Fruit fly (Drosophila melanogaster): Measurements from ENCODE around the gene XNP.

DNA sequence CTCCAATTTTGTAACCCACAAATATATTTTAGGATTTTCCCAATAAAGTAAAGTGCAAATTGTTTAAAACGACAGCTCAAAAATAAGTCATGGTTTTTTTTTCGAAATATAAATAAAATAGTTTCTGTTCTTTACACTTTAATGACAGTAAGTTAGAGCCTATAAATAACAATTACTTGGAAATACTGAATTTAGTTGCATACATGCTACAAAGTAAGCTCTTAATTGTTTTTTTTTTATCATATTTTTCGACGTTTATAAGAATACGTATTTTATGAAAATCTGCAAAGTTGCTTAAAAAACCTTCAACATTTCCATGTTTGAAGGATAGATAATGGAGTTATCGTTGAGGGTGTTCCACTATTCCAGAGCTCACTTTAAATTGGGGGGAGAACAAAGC lies 34.9 kb upstream of the XNP start:
- TF ChIP-seq psq (optimal IDR thresholded peaks at IDR 0.05) (no peak), h (optimal IDR thresholded peaks at IDR 0.05) (no peak), Sin3A (optimal IDR thresholded peaks at IDR 0.05) (no peak)
